Fruit fly (Drosophila melanogaster) whole organism, embryonic: Measurements from ENCODE around the gene Rab9D.

ENCODE experiments used
- B-H2 ChIP-seq: fragments of 200-800 bp; sonication (Bioruptor generic); optimal IDR thresholded peaks from 2 replicates; lab custom pipeline; 2018; ENCODE audit warnings: missing biosample characterization, mild to moderate bottlenecking, missing genetic modification characterization
- BEAF-32 ChIP-seq: fragments of 200-800 bp; sonication (Bioruptor generic); optimal IDR thresholded peaks from 3 replicates; lab custom pipeline; 2017; ENCODE audit warnings: missing biosample characterization, missing genetic modification characterization, mild to moderate bottlenecking, moderate library complexity, missing genetic modification reagents
- CG1024 ChIP-seq: fragments of 200-800 bp; sonication (Bioruptor generic); IDR thresholded peaks from 2 replicates; pipeline ENCODE4 v1.3.6; 2022; ENCODE audit warnings: missing biosample characterization, missing genetic modification characterization
- CG10274 ChIP-seq: fragments of 200-800 bp; sonication (Bioruptor generic); optimal IDR thresholded peaks from 3 replicates; lab custom pipeline; 2017; ENCODE audit warnings: missing biosample characterization, mild to moderate bottlenecking, missing genetic modification characterization
- CG10366 ChIP-seq: fragments of 200-800 bp; sonication (Bioruptor generic); IDR thresholded peaks from 2 replicates; pipeline ENCODE4 v1.3.6; 2022; ENCODE audit warnings: missing biosample characterization, missing genetic modification characterization
- CG11085 ChIP-seq: fragments of 200-800 bp; sonication (Bioruptor generic); IDR thresholded peaks from 2 replicates; pipeline ENCODE4 v1.3.6; 2022; ENCODE audit warnings: missing biosample characterization, missing genetic modification characterization
- CG11093 ChIP-seq: fragments of 200-800 bp; sonication (Bioruptor generic); IDR thresholded peaks from 3 replicates; pipeline ENCODE4 v1.3.6; 2022; ENCODE audit warnings: missing biosample characterization, missing genetic modification characterization
- CG13287 ChIP-seq: fragments of 200-800 bp; sonication (Bioruptor generic); IDR thresholded peaks from 2 replicates; pipeline ENCODE4 v1.3.6; 2022; ENCODE audit warnings: missing biosample characterization, missing genetic modification characterization; ENCODE audit not compliant: partially characterized antibody
- CG15514 ChIP-seq: fragments of 200-800 bp; sonication (Bioruptor generic); optimal IDR thresholded peaks from 3 replicates; lab custom pipeline; 2017; ENCODE audit warnings: missing biosample characterization, missing genetic modification characterization, mild to moderate bottlenecking, moderate library complexity, missing genetic modification reagents
- CG15696 ChIP-seq: fragments of 200-800 bp; sonication (Bioruptor generic); optimal IDR thresholded peaks from 2 replicates; lab custom pipeline; 2019; ENCODE audit warnings: missing biosample characterization, mild to moderate bottlenecking, missing genetic modification characterization, moderate library complexity
- CG17802 ChIP-seq: fragments of 200-800 bp; sonication (Bioruptor generic); optimal IDR thresholded peaks from 2 replicates; lab custom pipeline; 2018; ENCODE audit warnings: missing biosample characterization, mild to moderate bottlenecking, missing genetic modification characterization, moderate library complexity
- CG31388 ChIP-seq: fragments of 200-800 bp; sonication (Bioruptor generic); optimal IDR thresholded peaks from 2 replicates; lab custom pipeline; 2016; ENCODE audit warnings: missing biosample characterization, missing genetic modification characterization
- CG3726 ChIP-seq: fragments of 200-800 bp; sonication (Bioruptor generic); IDR thresholded peaks from 3 replicates; pipeline ENCODE4, ENCODE4 v1.3.6; 2022; ENCODE audit warnings: missing biosample characterization, missing genetic modification characterization
- CG4360 ChIP-seq: fragments of 200-800 bp; sonication (Bioruptor generic); IDR thresholded peaks from 2 replicates; pipeline ENCODE4 v1.3.6; 2022; ENCODE audit warnings: missing biosample characterization, missing genetic modification characterization
- CG5953 ChIP-seq: fragments of 200-800 bp; sonication (Bioruptor generic); IDR thresholded peaks from 2 replicates; pipeline ENCODE4 v1.3.6; 2022; ENCODE audit warnings: missing biosample characterization, missing genetic modification characterization
- CG6765 ChIP-seq: fragments of 200-800 bp; sonication (Bioruptor generic); optimal IDR thresholded peaks from 3 replicates; lab custom pipeline; 2017; ENCODE audit warnings: missing biosample characterization, mild to moderate bottlenecking, missing genetic modification characterization
- CG6791 ChIP-seq: fragments of 200-800 bp; sonication (Bioruptor generic); IDR thresholded peaks from 3 replicates; pipeline ENCODE4 v1.3.6; 2022; ENCODE audit warnings: missing biosample characterization, missing genetic modification characterization; ENCODE audit not compliant: partially characterized antibody
- CG7271 ChIP-seq: fragments of 200-800 bp; sonication (Bioruptor generic); optimal IDR thresholded peaks from 2 replicates; lab custom pipeline; 2018; ENCODE audit warnings: missing biosample characterization, mild to moderate bottlenecking, missing genetic modification characterization, moderate library complexity
- CG9876 ChIP-seq: fragments of 200-800 bp; sonication (Bioruptor generic); optimal IDR thresholded peaks from 2 replicates; lab custom pipeline; 2016; ENCODE audit warnings: missing biosample characterization, missing genetic modification characterization
- CHES-1-like ChIP-seq: fragments of 200-800 bp; sonication (Bioruptor generic); optimal IDR thresholded peaks from 2 replicates; lab custom pipeline; 2016; ENCODE audit warnings: missing biosample characterization, missing genetic modification characterization
- Chrac-16 ChIP-seq: fragments of 200-800 bp; sonication (Bioruptor generic); optimal IDR thresholded peaks from 3 replicates; lab custom pipeline; 2016; ENCODE audit warnings: missing biosample characterization, missing genetic modification characterization
- CoRest ChIP-seq: fragments of 200-800 bp; sonication (Bioruptor generic); optimal IDR thresholded peaks from 3 replicates; lab custom pipeline; 2018; ENCODE audit warnings: missing biosample characterization, mild to moderate bottlenecking, missing genetic modification characterization, moderate library complexity
- Eip74EF ChIP-seq, 2 experiments: fragments of 200-800 bp in 1 of 2; fragments of >200 bp in 1 of 2; sonication (Bioruptor generic) in 1 of 2; optimal IDR thresholded peaks; 2 replicates each; lab custom pipeline; 2017 to 2019; ENCODE audit warnings: missing biosample characterization in 2 of 2, missing genetic modification characterization in 2 of 2, mild to moderate bottlenecking in 1 of 2, moderate library complexity in 1 of 2
- HLH4C ChIP-seq: fragments of 200-800 bp; sonication (Bioruptor generic); IDR thresholded peaks from 3 replicates; pipeline ENCODE4 v1.3.6; 2022; ENCODE audit warnings: missing biosample characterization, missing genetic modification characterization; ENCODE audit not compliant: partially characterized antibody
- Hey ChIP-seq: fragments of 200-800 bp; sonication (Bioruptor generic); optimal IDR thresholded peaks from 3 replicates; lab custom pipeline; 2018; ENCODE audit warnings: missing biosample characterization, mild to moderate bottlenecking, missing genetic modification characterization
- Lpt ChIP-seq: fragments of >200 bp; optimal IDR thresholded peaks from 2 replicates; lab custom pipeline; 2018; ENCODE audit warnings: missing biosample characterization, missing genetic modification characterization
- MTF-1 ChIP-seq: fragments of 200-800 bp; sonication (Bioruptor generic); optimal IDR thresholded peaks from 2 replicates; lab custom pipeline; 2018; ENCODE audit warnings: missing biosample characterization, mild to moderate bottlenecking, missing genetic modification characterization, borderline replicate concordance
- Mad ChIP-seq: fragments of 200-800 bp; sonication (Bioruptor generic); optimal IDR thresholded peaks from 2 replicates; lab custom pipeline; 2016; ENCODE audit warnings: missing biosample characterization, missing genetic modification characterization
- Med ChIP-seq: fragments of 200-800 bp; sonication (Bioruptor generic); peaks from one replicate; lab custom pipeline; 2016; ENCODE audit warnings: missing biosample characterization, missing genetic modification characterization, mild to moderate bottlenecking, inconsistent platforms, moderate library complexity
- NC2α ChIP-seq: fragments of 200-800 bp; sonication (Bioruptor generic); optimal IDR thresholded peaks from 2 replicates; lab custom pipeline; 2016; ENCODE audit warnings: missing biosample characterization, missing genetic modification characterization
- NFAT ChIP-seq: fragments of 200-800 bp; sonication (Bioruptor generic); IDR thresholded peaks from 2 replicates; pipeline ENCODE4 v1.3.6; 2022; ENCODE audit warnings: missing biosample characterization, missing genetic modification characterization
- Optix ChIP-seq: fragments of 200-800 bp; sonication (Bioruptor generic); IDR thresholded peaks from 3 replicates; pipeline ENCODE4 v1.3.6; 2022; ENCODE audit warnings: missing biosample characterization, missing genetic modification characterization
- Trl ChIP-seq, 3 experiments: fragments of >200 bp in 2 of 3; fragments of 200-800 bp in 1 of 3; sonication (Bioruptor generic) in 1 of 3; optimal IDR thresholded peaks; 2 replicates in 1 of 3; 3 replicates in 2 of 3; lab custom pipeline; 2016 to 2017; ENCODE audit warnings: missing biosample characterization in 1 of 3, missing genetic modification characterization in 1 of 3
- Usf ChIP-seq: fragments of 200-800 bp; sonication (Bioruptor generic); optimal IDR thresholded peaks from 2 replicates; lab custom pipeline; 2017; ENCODE audit warnings: missing genotype, missing biosample characterization, missing genetic modification characterization
- Vsx1 ChIP-seq: fragments of 200-800 bp; sonication (Bioruptor generic); optimal IDR thresholded peaks from 2 replicates; lab custom pipeline; 2017; ENCODE audit warnings: missing biosample characterization, mild to moderate bottlenecking, missing genetic modification characterization, missing genetic modification reagents
- ase ChIP-seq: fragments of 200-800 bp; sonication (Bioruptor generic); IDR thresholded peaks from 3 replicates; pipeline ENCODE4 v1.3.6; 2022; ENCODE audit warnings: missing biosample characterization, missing genetic modification characterization
- cato ChIP-seq: fragments of 200-800 bp; sonication (Bioruptor generic); optimal IDR thresholded peaks from 2 replicates; lab custom pipeline; 2016; ENCODE audit warnings: missing biosample characterization, missing genetic modification characterization, borderline replicate concordance
- chn ChIP-seq: fragments of 200-800 bp; sonication (Bioruptor generic); optimal IDR thresholded peaks from 2 replicates; lab custom pipeline; 2016; ENCODE audit warnings: missing biosample characterization, missing genetic modification characterization
- corto ChIP-seq: fragments of 200-800 bp; sonication (Bioruptor generic); optimal IDR thresholded peaks from 2 replicates; lab custom pipeline; 2016; ENCODE audit warnings: missing biosample characterization, mild to moderate bottlenecking, missing genetic modification characterization, moderate library complexity
- gsb-n ChIP-seq: fragments of 200-800 bp; sonication (Bioruptor generic); optimal IDR thresholded peaks from 3 replicates; lab custom pipeline; 2018; ENCODE audit warnings: missing biosample characterization, mild to moderate bottlenecking, missing genetic modification characterization
- hb ChIP-seq: fragments of 200-800 bp; sonication (Bioruptor generic); IDR thresholded peaks from 3 replicates; pipeline ENCODE4 v1.3.6; 2022; ENCODE audit warnings: missing biosample characterization, missing genetic modification characterization; ENCODE audit not compliant: partially characterized antibody
- hkb ChIP-seq, 2 experiments: fragments of 200-800 bp in 1 of 2; fragments of >200 bp in 1 of 2; sonication (Bioruptor generic) in 1 of 2; IDR thresholded peaks in 1 of 2; optimal IDR thresholded peaks in 1 of 2; 2 replicates each; pipeline versions ENCODE4 v1.3.6 to Lab custom; 2017 to 2022; ENCODE audit warnings: missing biosample characterization in 1 of 2, missing genetic modification characterization in 1 of 2
- row ChIP-seq: fragments of 200-800 bp; sonication (Bioruptor generic); IDR thresholded peaks from 3 replicates; pipeline ENCODE4 v1.3.6; 2022; ENCODE audit warnings: missing biosample characterization, missing genetic modification characterization
- slou ChIP-seq: fragments of 200-800 bp; sonication (Bioruptor generic); optimal IDR thresholded peaks from 3 replicates; lab custom pipeline; 2016; ENCODE audit warnings: missing biosample characterization, missing genetic modification characterization
- sna ChIP-seq: fragments of 200-800 bp; sonication (Bioruptor generic); IDR thresholded peaks from 2 replicates; pipeline ENCODE4 v1.3.6; 2022; ENCODE audit warnings: missing biosample characterization, missing genetic modification characterization; ENCODE audit not compliant: partially characterized antibody
- so ChIP-seq: fragments of 200-800 bp; sonication (Bioruptor generic); IDR thresholded peaks from 3 replicates; pipeline ENCODE4 v1.3.6; 2022; ENCODE audit warnings: missing biosample characterization, missing genetic modification characterization
- tx ChIP-seq: fragments of 200-800 bp; sonication (Bioruptor generic); optimal IDR thresholded peaks from 2 replicates; lab custom pipeline; 2016; ENCODE audit warnings: missing biosample characterization, missing genetic modification characterization
- wdn ChIP-seq: fragments of 200-800 bp; sonication (Bioruptor generic); IDR thresholded peaks from 2 replicates; pipeline ENCODE4 v1.3.6; 2022; ENCODE audit warnings: missing biosample characterization, missing genetic modification characterization

Rab9D gene

dm6 chrX:10600254-10600916 lies 11.5 kb downstream of the Rab9D start (continued):
- TF ChIP-seq CG7271 (no peak), hkb (optimal IDR thresholded peaks at IDR 0.05; lab: Kevin White, UChicago) (no peak), hkb (GFP tag; IDR thresholded peaks at IDR 0.05; lab: Robert Waterston, UW) (peak; percentile 55; the same call in 1 of the 2 replicates), CG3726 (GFP tag; lab: Robert Waterston, UW) (peak; percentile 70; the same call in 2 of the 3 replicates), Eip74EF (GFP tag; optimal IDR thresholded peaks at IDR 0.05; lab: Kevin White, UChicago) (peak in 1 of 2 experiments; percentile 7), Vsx1 (no peak), corto (GFP tag; lab: Kevin White, UChicago) (no peak), Med (peak; percentile 90), CG11085 (GFP tag; lab: Robert Waterston, UW) (peak; percentile 62; the same call in 1 of the 2 replicates), NFAT (GFP tag; lab: Robert Waterston, UW) (peak; percentile 70), Optix (peak; percentile 56; the same call in 1 of the 3 replicates), Trl (optimal IDR thresholded peaks at IDR 0.05; lab: Kevin White, UChicago) (no peak), Trl (GFP tag; optimal IDR thresholded peaks at IDR 0.05; lab: Kevin White, UChicago) (peak; percentile 14), Chrac-16 (peak; percentile 27), sna (GFP tag; lab: Robert Waterston, UW) (no peak), CG10274 (GFP tag; lab: Kevin White, UChicago) (no peak), row (GFP tag; lab: Robert Waterston, UW) (peak; percentile 79), ase (peak; percentile 65; the same call in 1 of the 3 replicates), CG6765 (GFP tag; lab: Kevin White, UChicago) (no peak), CG15514 (GFP tag; lab: Kevin White, UChicago) (peak; percentile 12), gsb-n (tag; lab: Kevin White, UChicago) (no peak), Hey (tag; lab: Kevin White, UChicago) (no peak), CG11093 (GFP tag; lab: Robert Waterston, UW) (peak; percentile 73), CG15696 (tag; lab: Kevin White, UChicago) (no peak), CG10366 (GFP tag; lab: Robert Waterston, UW) (peak; percentile 65; the same call in 1 of the 2 replicates), CHES-1-like (no peak), so (peak; percentile 35; the same call in 1 of the 3 replicates), CG4360 (GFP tag; lab: Robert Waterston, UW) (peak; percentile 26; the same call in 1 of the 2 replicates), MTF-1 (GFP tag; lab: Kevin White, UChicago) (peak; percentile 15), CG13287 (GFP tag; lab: Robert Waterston, UW) (no peak), BEAF-32 (GFP tag; lab: Kevin White, UChicago) (no peak), Lpt (GFP tag; lab: Kevin White, UChicago) (no peak), CG5953 (GFP tag; lab: Robert Waterston, UW) (no peak), Mad (GFP tag; lab: Kevin White, UChicago) (no peak), wdn (GFP tag; lab: Robert Waterston, UW) (0 out of 2 replicates have a peak, but pooled peaks have one; percentile 14), tx (no peak), Usf (no peak), CG31388 (GFP tag; lab: Kevin White, UChicago) (no peak), hb (GFP tag; lab: Robert Waterston, UW) (no peak), B-H2 (GFP tag; lab: Kevin White, UChicago) (no peak), cato (GFP tag; lab: Kevin White, UChicago) (no peak), chn (GFP tag; lab: Kevin White, UChicago) (peak; percentile 50), CoRest (peak; percentile 32), CG1024 (GFP tag; lab: Robert Waterston, UW) (peak; percentile 60), CG9876 (GFP tag; lab: Kevin White, UChicago) (no peak), NC2α (GFP tag; lab: Kevin White, UChicago) (no peak), slou (GFP tag; lab: Kevin White, UChicago) (no peak), CG17802 (tag; lab: Kevin White, UChicago) (no peak), HLH4C (GFP tag; lab: Robert Waterston, UW) (no peak), CG6791 (no peak)
